Worm (Caenorhabditis elegans): ENCODE measurements around the gene rps-3.

The rps-3 gene

DNA sequence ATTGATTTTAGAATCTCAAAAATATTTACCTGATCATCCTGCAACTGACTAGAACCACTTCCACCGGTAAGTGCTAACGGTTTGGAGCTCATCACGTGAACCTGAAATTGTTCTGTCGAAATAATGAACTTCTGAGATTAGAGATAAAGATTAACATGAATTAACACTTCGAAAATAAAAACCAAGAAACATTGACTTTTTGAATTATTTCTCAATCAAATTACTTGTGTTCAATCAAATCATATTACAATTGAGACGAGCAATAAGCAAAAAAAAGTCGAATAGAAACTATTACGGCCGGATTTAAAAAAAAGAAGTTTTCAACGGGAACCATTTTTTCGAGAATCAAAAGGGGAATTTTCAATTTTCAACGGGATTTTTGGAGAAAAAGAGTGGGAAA is 39.1 kb downstream of the rps-3 start, which contains the start of gene bcas-2:
Gene bcas-2, minus strand, starts transcription at position 101 of the 400 bp plus-strand sequence.
- TF ChIP-seq unc-130 (GFP tag; optimal IDR thresholded peaks at IDR 0.05): no peak

DNA sequence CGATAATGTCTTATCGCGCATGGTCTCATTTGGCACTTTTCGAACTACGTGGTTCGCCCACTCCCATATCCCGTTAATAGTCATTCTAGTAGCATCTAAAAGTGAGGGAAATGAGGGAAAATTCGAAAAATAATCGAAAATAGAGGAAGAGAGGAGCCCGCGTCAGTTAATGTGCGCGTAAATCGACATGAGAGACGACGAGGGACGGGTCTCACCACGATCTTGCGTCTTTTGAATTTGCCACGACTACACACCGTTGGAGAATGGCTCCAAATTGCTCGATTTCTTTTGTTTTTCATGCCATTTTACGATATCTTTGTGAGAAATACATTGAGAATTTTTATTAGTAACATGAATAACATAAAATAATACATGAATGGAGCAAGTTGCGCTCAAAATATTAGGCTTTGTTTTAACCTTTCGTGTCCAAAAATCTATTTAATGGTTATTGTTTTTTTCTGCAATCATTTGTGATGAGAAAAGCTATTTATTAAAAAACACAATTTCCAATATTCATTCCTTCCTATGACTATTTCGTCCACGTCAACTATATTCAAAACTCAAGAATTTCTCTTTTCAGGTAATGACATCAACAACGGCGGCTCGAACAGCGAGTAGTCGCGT is 41.6 kb downstream of the rps-3 start, which contains the start of the genes gen-1 and stt-3:
Gene gen-1, minus strand, starts transcription at position 95 of the 624 bp plus-strand sequence.
Gene stt-3, plus strand, starts transcription at position 574 of the 624 bp plus-strand sequence.
- TF ChIP-seq hlh-11 (tag; optimal IDR thresholded peaks at IDR 0.05) (no peak), nhr-28 (tag; optimal IDR thresholded peaks at IDR 0.05) (no peak), mes-2 (tag; optimal IDR thresholded peaks at IDR 0.05; ENCODE audit: poor library complexity, severe bottlenecking) (peak; percentile 0), aha-1 (tag) (no peak), arid-1 (GFP tag; conservative IDR thresholded peaks at IDR 0.05) (no peak), dpl-1 (GFP tag; optimal IDR thresholded peaks at IDR 0.05) (peak; percentile 27), D1046.2 (GFP tag; IDR thresholded peaks at IDR 0.05) (no peak), madf-5 (GFP tag; IDR thresholded peaks at IDR 0.05) (no peak), ceh-62 (tag; optimal IDR thresholded peaks at IDR 0.05) (no peak), spr-3 (GFP tag; optimal IDR thresholded peaks at IDR 0.05) (no peak), mep-1 (tag; optimal IDR thresholded peaks at IDR 0.05) (no peak), nhr-111 (GFP tag; optimal IDR thresholded peaks at IDR 0.05) (no peak), fos-1 (tag; optimal IDR thresholded peaks at IDR 0.05) (no peak), R02D3.7 (tag; optimal IDR thresholded peaks at IDR 0.05) (peak; percentile 76)

DNA sequence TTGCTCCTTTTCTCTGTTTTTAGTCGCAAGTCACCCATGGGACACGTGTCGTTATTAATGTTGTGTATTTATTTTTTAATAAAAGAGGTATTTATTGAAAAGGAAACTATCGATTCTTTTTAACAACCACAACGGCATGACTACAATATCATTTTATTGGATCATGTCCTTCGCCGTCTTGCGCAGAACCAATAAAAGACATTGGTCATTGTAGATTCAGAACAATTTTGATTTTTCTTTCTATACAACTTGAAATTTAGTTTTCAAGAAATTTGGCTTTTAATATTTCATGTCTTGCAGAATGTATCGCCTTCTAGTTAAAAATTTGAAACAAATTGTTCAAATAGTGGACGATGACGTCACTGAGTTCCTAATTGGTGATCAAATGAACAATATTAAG is 44.9 kb downstream of the rps-3 start, which contains the start of gene amdh-1:
Gene amdh-1, plus strand, starts transcription at position 301 of the 400 bp plus-strand sequence.
- TF ChIP-seq nhr-111 (GFP tag; optimal IDR thresholded peaks at IDR 0.05): no peak

DNA sequence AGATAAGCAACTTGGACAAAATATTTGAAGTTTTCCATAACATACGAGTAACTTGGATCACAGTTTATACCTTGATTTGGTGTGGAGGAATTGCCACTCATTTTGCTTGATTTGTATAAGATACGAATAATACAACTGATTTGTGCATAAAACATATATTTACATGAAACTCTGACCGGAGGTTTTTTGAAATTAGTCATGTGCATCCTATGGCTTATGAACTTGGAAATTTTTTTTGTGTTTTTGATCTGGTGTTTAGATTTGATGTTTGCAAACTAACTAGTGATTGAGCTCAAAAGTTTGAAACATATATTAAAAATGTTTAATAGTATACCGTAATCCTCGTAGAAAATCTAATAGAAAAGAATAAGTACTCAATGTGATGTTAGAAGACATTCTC is 48.1 kb downstream of the rps-3 start, which contains the start of gene srg-8:
Gene srg-8, minus strand, starts transcription at position 101 of the 400 bp plus-strand sequence.
- no peak for TF ChIP-seq php-3 (GFP tag; IDR thresholded peaks at IDR 0.05)
- TF ChIP-seq unc-130 (GFP tag; optimal IDR thresholded peaks at IDR 0.05): no peak
- no peak for TF ChIP-seq aha-1 (tag)
- no peak for TF ChIP-seq nhr-10 (tag; optimal IDR thresholded peaks at IDR 0.05)
- TF ChIP-seq lin-38 (GFP tag; IDR thresholded peaks at IDR 0.05): no peak
- no peak for TF ChIP-seq pqm-1 (tag; optimal IDR thresholded peaks at IDR 0.05)
- TF ChIP-seq nhr-6 (tag; optimal IDR thresholded peaks at IDR 0.05): no peak
- TF ChIP-seq aly-2 (tag; optimal IDR thresholded peaks at IDR 0.05): no peak
- TF ChIP-seq nhr-102 (tag; optimal IDR thresholded peaks at IDR 0.05): no peak
- no peak for TF ChIP-seq snpc-1.2 (GFP tag; IDR thresholded peaks at IDR 0.05)
- TF ChIP-seq ceh-32 (tag; optimal IDR thresholded peaks at IDR 0.05; ENCODE audit: poor library complexity): no peak
- TF ChIP-seq set-16 (GFP tag; IDR thresholded peaks at IDR 0.05): no peak

DNA sequence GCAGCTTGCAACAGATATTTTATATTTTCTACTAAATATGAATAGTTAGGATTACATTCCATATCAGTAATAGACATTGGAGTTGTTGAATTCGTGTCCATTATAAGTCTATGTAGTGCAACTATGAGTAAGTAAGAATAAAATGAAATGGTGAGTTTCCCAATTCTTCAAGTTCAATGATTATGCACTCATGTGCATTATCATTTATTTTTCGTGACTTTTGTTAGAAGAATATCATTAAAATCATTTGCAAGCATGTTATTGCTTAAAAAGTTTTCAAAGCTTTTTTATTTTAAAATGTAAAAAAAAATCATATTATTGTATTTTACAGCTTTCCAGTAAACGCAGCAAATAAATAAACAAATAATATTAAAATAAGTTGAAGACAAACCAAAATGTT is 50.1 kb downstream of the rps-3 start, which contains the start of gene srg-9:
Gene srg-9, minus strand, starts transcription at position 101 of the 400 bp plus-strand sequence.
- TF ChIP-seq pha-4 (GFP tag; IDR thresholded peaks at IDR 0.05): no peak
- TF ChIP-seq pha-4 (tag; optimal IDR thresholded peaks at IDR 0.05): no peak
- no peak for TF ChIP-seq set-16 (GFP tag; IDR thresholded peaks at IDR 0.05)
- TF ChIP-seq ceh-20 (GFP tag; IDR thresholded peaks at IDR 0.05): no peak
- TF ChIP-seq zag-1 (tag; optimal IDR thresholded peaks at IDR 0.05): no peak
- TF ChIP-seq lin-1 (GFP tag; IDR thresholded peaks at IDR 0.05): no peak
- TF ChIP-seq lin-39 (tag; optimal IDR thresholded peaks at IDR 0.05): no peak
